Worm (Caenorhabditis elegans) whole organism, midembryonic: Measurements from ENCODE around the gene lact-8.

Experiments
- T22C8.4 ChIP-seq: fragments of 200-800 bp; sonication (Bioruptor generic); IDR thresholded peaks from 2 replicates; pipeline ENCODE4 v1.3.6; 2022; ENCODE audit warnings: missing genetic modification characterization, missing compliant biosample characterization
- cog-1 ChIP-seq: sonication (generic microtip); optimal IDR thresholded peaks from 2 replicates; lab custom pipeline; 2016; ENCODE audit warnings: missing genetic modification characterization, missing compliant biosample characterization
- flt-1 ChIP-seq: fragments of 200-800 bp; sonication (Bioruptor generic); IDR thresholded peaks from 2 replicates; pipeline ENCODE4 v1.3.6; 2022; ENCODE audit warnings: missing genetic modification characterization, missing compliant biosample characterization
- klf-2 ChIP-seq: fragments of 200-800 bp; sonication (Bioruptor generic); conservative IDR thresholded peaks from 2 replicates; pipeline ENCODE4 v1.3.6; 2022; ENCODE audit warnings: missing genetic modification reagents, missing genetic modification characterization, missing compliant biosample characterization
- med-1 ChIP-seq: sonication (generic microtip); optimal IDR thresholded peaks from 2 replicates; lab custom pipeline; 2017; ENCODE audit warnings: missing genetic modification characterization, mild to moderate bottlenecking, missing compliant biosample characterization, antibody characterized with exemption, missing genetic modification reagents; ENCODE audit not compliant: insufficient read depth
- ref-1 ChIP-seq: fragments of 200-800 bp; sonication (Bioruptor generic); conservative IDR thresholded peaks from 2 replicates; pipeline ENCODE4 v1.3.6; 2022; ENCODE audit warnings: missing genetic modification reagents, missing genetic modification characterization, missing compliant biosample characterization
- tab-1 ChIP-seq: fragments of 200-800 bp; sonication (Bioruptor generic); IDR thresholded peaks from 2 replicates; pipeline ENCODE4 v1.3.6; 2022; ENCODE audit warnings: missing genetic modification characterization, missing compliant biosample characterization
- ztf-23 ChIP-seq: fragments of 200-800 bp; sonication (Bioruptor generic); IDR thresholded peaks from 2 replicates; pipeline ENCODE4 v1.3.6; 2022; ENCODE audit warnings: missing genetic modification reagents, missing genetic modification characterization, missing compliant biosample characterization
- ztf-29 ChIP-seq: fragments of 200-800 bp; sonication (Bioruptor generic); IDR thresholded peaks from 2 replicates; pipeline ENCODE4 v1.3.6; 2022; ENCODE audit warnings: missing genetic modification reagents, missing genetic modification characterization, missing compliant biosample characterization

Gene lact-8

ce11 chrV:11065513-11065912 lies 27.9 kb downstream of the lact-8 start, which contains the start of gene nlp-80:
Gene nlp-80 (minus strand): TSS chrV:11065613.
- TF ChIP-seq cog-1, result no peak
- no peak for TF ChIP-seq ztf-23 (GFP tag; lab: Robert Waterston, UW)
- no peak for TF ChIP-seq ref-1 (GFP tag; lab: Robert Waterston, UW)
- TF ChIP-seq flt-1 (GFP tag; lab: Robert Waterston, UW), result no peak
- no peak for TF ChIP-seq med-1 (GFP tag; lab: Kevin White, UChicago)
- no peak for TF ChIP-seq tab-1
- no peak for TF ChIP-seq ztf-29 (GFP tag; lab: Robert Waterston, UW)
- TF ChIP-seq klf-2 (GFP tag; lab: Robert Waterston, UW), result no peak

ce11 chrV:11063115-11063514 lies 30.3 kb downstream of the lact-8 start, which contains the start of gene T04C12.9:
Gene T04C12.9 (minus strand): TSS chrV:11063215.
- TF ChIP-seq ztf-29 (GFP tag; lab: Robert Waterston, UW), result no peak

ce11 chrV:11061887-11062286 lies 31.5 kb downstream of the lact-8 start:
- no peak for TF ChIP-seq ref-1 (GFP tag; lab: Robert Waterston, UW)
- no peak for TF ChIP-seq flt-1 (GFP tag; lab: Robert Waterston, UW)
- no peak for TF ChIP-seq ztf-29 (GFP tag; lab: Robert Waterston, UW)
- TF ChIP-seq tab-1, result no peak
- TF ChIP-seq T22C8.4, result no peak
- TF ChIP-seq ztf-23 (GFP tag; lab: Robert Waterston, UW), result no peak
- no peak for TF ChIP-seq klf-2 (GFP tag; lab: Robert Waterston, UW)
- TF ChIP-seq med-1 (GFP tag; lab: Kevin White, UChicago), result no peak
- TF ChIP-seq cog-1, result no peak

- TF ChIP-seq ztf-23 (GFP tag; lab: Robert Waterston, UW) (no peak), flt-1 (GFP tag; lab: Robert Waterston, UW) (no peak), ref-1 (GFP tag; lab: Robert Waterston, UW) (no peak), ztf-29 (GFP tag; lab: Robert Waterston, UW) (no peak), klf-2 (GFP tag; lab: Robert Waterston, UW) (no peak)
Measured at ce11 chrV:11060239-11060984, 33.0 kb downstream of the lact-8 start, which contains the start of gene T04C12.11. Gene T04C12.11 (minus strand): TSS chrV:11060289.

ce11 chrV:11059180-11059579 lies 34.2 kb downstream of the lact-8 start, which contains the start of gene T04C12.1:
Gene T04C12.1 (minus strand): TSS chrV:11059269.
- no peak for TF ChIP-seq ztf-23 (GFP tag; lab: Robert Waterston, UW)
- TF ChIP-seq cog-1, result no peak
- no peak for TF ChIP-seq ref-1 (GFP tag; lab: Robert Waterston, UW)
- no peak for TF ChIP-seq ztf-29 (GFP tag; lab: Robert Waterston, UW)
- TF ChIP-seq tab-1, result no peak
- TF ChIP-seq flt-1 (GFP tag; lab: Robert Waterston, UW), result no peak
- TF ChIP-seq med-1 (GFP tag; lab: Kevin White, UChicago), result no peak
- no peak for TF ChIP-seq klf-2 (GFP tag; lab: Robert Waterston, UW)
- no peak for TF ChIP-seq T22C8.4

ce11 chrV:11057043-11057442 lies 36.4 kb downstream of the lact-8 start, which contains the start of gene srh-75:
Gene srh-75 (minus strand): TSS chrV:11057143.
- TF ChIP-seq ztf-23 (GFP tag; lab: Robert Waterston, UW) (no peak), ztf-29 (GFP tag; lab: Robert Waterston, UW) (no peak)

- TF ChIP-seq cog-1 (no peak), ref-1 (GFP tag; lab: Robert Waterston, UW) (no peak), T22C8.4 (no peak), ztf-29 (GFP tag; lab: Robert Waterston, UW) (no peak), flt-1 (GFP tag; lab: Robert Waterston, UW) (no peak), tab-1 (no peak), ztf-23 (GFP tag; lab: Robert Waterston, UW) (no peak), med-1 (GFP tag; lab: Kevin White, UChicago) (no peak)
Measured at ce11 chrV:11056484-11056883, 36.9 kb downstream of the lact-8 start.

- TF ChIP-seq ztf-29 (GFP tag; lab: Robert Waterston, UW), result no peak
- TF ChIP-seq tab-1, result no peak
- no peak for TF ChIP-seq klf-2 (GFP tag; lab: Robert Waterston, UW)
- TF ChIP-seq ztf-23 (GFP tag; lab: Robert Waterston, UW), result no peak
- TF ChIP-seq flt-1 (GFP tag; lab: Robert Waterston, UW), result no peak
- TF ChIP-seq cog-1, result no peak
- no peak for TF ChIP-seq ref-1 (GFP tag; lab: Robert Waterston, UW)
- no peak for TF ChIP-seq med-1 (GFP tag; lab: Kevin White, UChicago)
- no peak for TF ChIP-seq T22C8.4
Measured at ce11 chrV:11053827-11054226, 39.6 kb downstream of the lact-8 start, which contains the start of gene T04C12.7. Gene T04C12.7 (plus strand): TSS chrV:11054127.

ce11 chrV:11051921-11052320 lies 41.5 kb downstream of the lact-8 start, which contains the start of gene T04C12.33:
Gene T04C12.33 (plus strand): TSS chrV:11052221.
- TF ChIP-seq klf-2 (GFP tag; lab: Robert Waterston, UW) (no peak), ztf-29 (GFP tag; lab: Robert Waterston, UW) (no peak), med-1 (GFP tag; lab: Kevin White, UChicago) (no peak), flt-1 (GFP tag; lab: Robert Waterston, UW) (no peak), tab-1 (no peak), ztf-23 (GFP tag; lab: Robert Waterston, UW) (no peak), cog-1 (no peak), ref-1 (GFP tag; lab: Robert Waterston, UW) (no peak), T22C8.4 (no peak)

ce11 chrV:11048678-11049077 lies 44.7 kb downstream of the lact-8 start, which contains the start of gene srh-74:
Gene srh-74 (minus strand): TSS chrV:11048778.
- TF ChIP-seq ref-1 (GFP tag; lab: Robert Waterston, UW) (no peak), tab-1 (no peak), ztf-29 (GFP tag; lab: Robert Waterston, UW) (no peak), med-1 (GFP tag; lab: Kevin White, UChicago) (no peak), klf-2 (GFP tag; lab: Robert Waterston, UW) (no peak), ztf-23 (GFP tag; lab: Robert Waterston, UW) (no peak), flt-1 (GFP tag; lab: Robert Waterston, UW) (no peak), T22C8.4 (no peak)
